Worm (Caenorhabditis elegans) whole organism, midembryonic: ENCODE results near the gene W03G1.2.

Experiments
- T22C8.4 ChIP-seq: fragments of 200-800 bp; sonication (Bioruptor generic); IDR thresholded peaks from 2 replicates; pipeline ENCODE4 v1.3.6; 2022; ENCODE audit warnings: missing genetic modification characterization, missing compliant biosample characterization
- cog-1 ChIP-seq: sonication (generic microtip); optimal IDR thresholded peaks from 2 replicates; lab custom pipeline; 2016; ENCODE audit warnings: missing genetic modification characterization, missing compliant biosample characterization
- flt-1 ChIP-seq: fragments of 200-800 bp; sonication (Bioruptor generic); IDR thresholded peaks from 2 replicates; pipeline ENCODE4 v1.3.6; 2022; ENCODE audit warnings: missing genetic modification characterization, missing compliant biosample characterization
- ref-1 ChIP-seq: fragments of 200-800 bp; sonication (Bioruptor generic); conservative IDR thresholded peaks from 2 replicates; pipeline ENCODE4 v1.3.6; 2022; ENCODE audit warnings: missing genetic modification reagents, missing genetic modification characterization, missing compliant biosample characterization
- tab-1 ChIP-seq: fragments of 200-800 bp; sonication (Bioruptor generic); IDR thresholded peaks from 2 replicates; pipeline ENCODE4 v1.3.6; 2022; ENCODE audit warnings: missing genetic modification characterization, missing compliant biosample characterization
- ztf-29 ChIP-seq: fragments of 200-800 bp; sonication (Bioruptor generic); IDR thresholded peaks from 2 replicates; pipeline ENCODE4 v1.3.6; 2022; ENCODE audit warnings: missing genetic modification reagents, missing genetic modification characterization, missing compliant biosample characterization

ce11 chrIV:563417-563816 is 39.0 kb downstream of the W03G1.2 start:
- TF ChIP-seq flt-1 (GFP tag; lab: Robert Waterston, UW) (no peak), tab-1 (GFP tag; lab: Robert Waterston, UW) (no peak), ztf-29 (GFP tag; lab: Robert Waterston, UW) (no peak), T22C8.4 (GFP tag; lab: Robert Waterston, UW) (no peak), cog-1 (tag; lab: Kevin White, UChicago) (no peak), ref-1 (GFP tag; lab: Robert Waterston, UW) (no peak)
